Worm (Caenorhabditis elegans) whole organism, L4 larva: ENCODE results near the gene nsun-1.

Source experiments
- D1046.2 ChIP-seq: fragments of 200-800 bp; sonication (Bioruptor generic); IDR thresholded peaks from 2 replicates; pipeline ENCODE4 v1.3.6; 2022; ENCODE audit warnings: missing genetic modification characterization, missing compliant biosample characterization
- F44E2.7 ChIP-seq: fragments of 200-800 bp; sonication (Bioruptor generic); IDR thresholded peaks from 2 replicates; pipeline ENCODE4 v2.1.2; 2022; ENCODE audit warnings: missing genetic modification characterization, missing compliant biosample characterization
- T20F7.1 ChIP-seq: fragments of 200-800 bp; sonication (Bioruptor generic); optimal IDR thresholded peaks from 2 replicates; lab custom pipeline; 2018; ENCODE audit warnings: mild to moderate bottlenecking, missing genetic modification characterization, missing compliant biosample characterization
- Y48G9A.11 ChIP-seq: fragments of 200-800 bp; sonication (Bioruptor generic); IDR thresholded peaks from 2 replicates; pipeline ENCODE4 v1.3.6; 2022; ENCODE audit warnings: missing genetic modification reagents, missing genetic modification characterization, missing compliant biosample characterization
- ceh-20 ChIP-seq: fragments of 200-800 bp; sonication (Bioruptor generic); IDR thresholded peaks from 2 replicates; pipeline ENCODE4 v1.3.6; 2022; ENCODE audit warnings: missing genetic modification reagents, missing genetic modification characterization, missing compliant biosample characterization
- ceh-32 ChIP-seq: sonication (generic microtip); optimal IDR thresholded peaks from 2 replicates; lab custom pipeline; 2016; ENCODE audit warnings: mild to moderate bottlenecking, missing genetic modification characterization, missing compliant biosample characterization; ENCODE audit not compliant: poor library complexity
- ctbp-1 ChIP-seq: fragments of 200-800 bp; sonication (Bioruptor generic); IDR thresholded peaks from 2 replicates; pipeline ENCODE4 v1.3.6; 2022; ENCODE audit warnings: missing genetic modification reagents, missing genetic modification characterization, missing compliant biosample characterization
- daf-16 ChIP-seq, 3 experiments: sonication (generic microtip); optimal IDR thresholded peaks; 2 replicates each; lab custom pipeline; 2016 to 2017; ENCODE audit warnings: missing genetic modification characterization in 3 of 3, missing genetic modification reagents in 3 of 3, mild to moderate bottlenecking in 2 of 3, missing compliant biosample characterization in 2 of 3, missing biosample characterization in 1 of 3, moderate library complexity in 1 of 3
- dve-1 ChIP-seq: sonication (generic microtip); optimal IDR thresholded peaks from 2 replicates; lab custom pipeline; 2017; ENCODE audit warnings: antibody characterized with exemption, mild to moderate bottlenecking, missing genetic modification characterization, missing compliant biosample characterization; ENCODE audit not compliant: insufficient read depth
- egl-27 ChIP-seq: sonication (generic microtip); optimal IDR thresholded peaks from 3 replicates; lab custom pipeline; 2017; ENCODE audit warnings: missing biosample characterization, missing genetic modification reagents, missing genetic modification characterization
- fkh-10 ChIP-seq: fragments of 150-350 bp; optimal IDR thresholded peaks from 2 replicates; lab custom pipeline; 2014; ENCODE audit warnings: missing biosample characterization, missing genetic modification reagents, missing genetic modification characterization
- hlh-11 ChIP-seq: fragments of 200-800 bp; sonication (Bioruptor generic); optimal IDR thresholded peaks from 2 replicates; lab custom pipeline; 2018; ENCODE audit warnings: mild to moderate bottlenecking, missing genetic modification characterization, missing compliant biosample characterization
- hlh-30 ChIP-seq: sonication (generic microtip); optimal IDR thresholded peaks from 2 replicates; lab custom pipeline; 2017; ENCODE audit warnings: antibody characterized with exemption, mild to moderate bottlenecking, missing genetic modification characterization, missing compliant biosample characterization; ENCODE audit not compliant: insufficient read depth
- lim-7 ChIP-seq: fragments of 200-800 bp; sonication (Bioruptor generic); IDR thresholded peaks from 2 replicates; pipeline ENCODE4 v1.3.6; 2022; ENCODE audit warnings: missing genetic modification characterization, missing compliant biosample characterization
- lin-15B ChIP-seq: fragments of 150-350 bp; sonication (generic microtip); optimal IDR thresholded peaks from 3 replicates; lab custom pipeline; 2014; ENCODE audit warnings: missing biosample characterization, missing genetic modification characterization
- lin-38 ChIP-seq: fragments of 200-800 bp; sonication (Bioruptor generic); IDR thresholded peaks from 2 replicates; pipeline ENCODE4 v1.3.6; 2022; ENCODE audit warnings: missing genetic modification reagents, missing genetic modification characterization, missing compliant biosample characterization
- madf-5 ChIP-seq, 2 experiments: fragments of 200-800 bp; sonication (Bioruptor generic); IDR thresholded peaks; 2 replicates each; pipeline ENCODE4 v1.3.6; 2022; ENCODE audit warnings: missing compliant biosample characterization in 2 of 2, missing genetic modification characterization in 2 of 2
- madf-9 ChIP-seq: fragments of 200-800 bp; sonication (Bioruptor generic); conservative IDR thresholded peaks from 2 replicates; pipeline ENCODE4 v1.3.6; 2022; ENCODE audit warnings: missing genetic modification reagents, missing genetic modification characterization, missing compliant biosample characterization
- mdl-1 ChIP-seq, 2 experiments: fragments of 150-350 bp in 1 of 2; sonication (generic microtip) in 1 of 2; optimal IDR thresholded peaks; 2 replicates each; lab custom pipeline; 2014 to 2017; ENCODE audit warnings: missing biosample characterization in 2 of 2, missing genetic modification characterization in 2 of 2
- mdt-29 ChIP-seq: fragments of 200-800 bp; sonication (Bioruptor generic); IDR thresholded peaks from 2 replicates; pipeline ENCODE4 v1.3.6; 2022; ENCODE audit warnings: missing genetic modification reagents, missing genetic modification characterization, missing compliant biosample characterization
- mep-1 ChIP-seq: fragments of 150-350 bp; sonication (generic microtip); optimal IDR thresholded peaks from 3 replicates; lab custom pipeline; 2014; ENCODE audit warnings: missing biosample characterization, missing genetic modification characterization
- mxl-3 ChIP-seq: fragments of 200-800 bp; sonication (Bioruptor generic); optimal IDR thresholded peaks from 2 replicates; lab custom pipeline; 2018; ENCODE audit warnings: mild to moderate bottlenecking, missing genetic modification characterization, missing compliant biosample characterization
- nhr-10 ChIP-seq: fragments of 150-350 bp; optimal IDR thresholded peaks from 2 replicates; lab custom pipeline; 2014; ENCODE audit warnings: missing biosample characterization, missing genetic modification characterization
- nhr-25 ChIP-seq: sonication (generic microtip); optimal IDR thresholded peaks from 2 replicates; lab custom pipeline; 2017; ENCODE audit warnings: missing genetic modification characterization, mild to moderate bottlenecking, missing compliant biosample characterization, antibody characterized with exemption, moderate library complexity, borderline replicate concordance; ENCODE audit not compliant: insufficient read depth
- nhr-28 ChIP-seq: fragments of 150-350 bp; optimal IDR thresholded peaks from 2 replicates; lab custom pipeline; 2014; ENCODE audit warnings: missing biosample characterization, missing genetic modification characterization
- nhr-41 ChIP-seq: fragments of 200-800 bp; sonication (Bioruptor generic); IDR thresholded peaks from 2 replicates; pipeline ENCODE4 v1.3.6; 2022; ENCODE audit warnings: missing genetic modification reagents, missing genetic modification characterization, missing compliant biosample characterization
- nhr-42 ChIP-seq: fragments of 200-800 bp; sonication (Bioruptor generic); IDR thresholded peaks from 2 replicates; pipeline ENCODE4 v1.3.6; 2022; ENCODE audit warnings: missing genetic modification characterization, missing compliant biosample characterization
- pha-4 ChIP-seq, 2 experiments: fragments of 150-350 bp in 1 of 2; fragments of 200-800 bp in 1 of 2; sonication (Bioruptor generic) in 1 of 2; IDR thresholded peaks in 1 of 2; optimal IDR thresholded peaks in 1 of 2; 2 replicates each; pipeline versions ENCODE4 v1.3.6 to Lab custom; 2014 to 2022; ENCODE audit warnings: missing genetic modification characterization in 2 of 2, missing genetic modification reagents in 2 of 2, missing biosample characterization in 1 of 2, missing compliant biosample characterization in 1 of 2
- pqm-1 ChIP-seq: sonication (generic microtip); optimal IDR thresholded peaks from 2 replicates; lab custom pipeline; 2017; ENCODE audit warnings: missing biosample characterization, missing genetic modification characterization
- rbr-2 ChIP-seq: sonication (generic microtip); optimal IDR thresholded peaks from 2 replicates; lab custom pipeline; 2016; ENCODE audit warnings: missing genotype, missing genetic modification characterization, missing compliant biosample characterization
- saeg-2 ChIP-seq: fragments of 200-800 bp; sonication (Bioruptor generic); IDR thresholded peaks from 2 replicates; pipeline ENCODE4 v1.3.6; 2022; ENCODE audit warnings: missing genetic modification reagents, missing genetic modification characterization, missing compliant biosample characterization
- skn-1 ChIP-seq: fragments of 150-350 bp; optimal IDR thresholded peaks from 2 replicates; lab custom pipeline; 2014; ENCODE audit warnings: missing biosample characterization, missing genetic modification characterization
- spr-1 ChIP-seq: sonication (generic microtip); optimal IDR thresholded peaks from 2 replicates; lab custom pipeline; 2016; ENCODE audit warnings: mild to moderate bottlenecking, missing genetic modification characterization, missing compliant biosample characterization
- tra-1 ChIP-seq: fragments of 200-800 bp; sonication (Bioruptor generic); IDR thresholded peaks from 2 replicates; pipeline ENCODE4 v1.3.6; 2022; ENCODE audit warnings: missing genetic modification reagents, missing genetic modification characterization, missing compliant biosample characterization
- unc-62 ChIP-seq, 3 experiments: fragments of 150-350 bp in 1 of 3; sonication (generic microtip); optimal IDR thresholded peaks in 2 of 3; peaks in 1 of 3; 1 replicate in 1 of 3; 2 replicates in 2 of 3; lab custom pipeline; 2014 to 2017; ENCODE audit warnings: missing biosample characterization in 3 of 3, missing genetic modification characterization in 3 of 3, missing genetic modification reagents in 3 of 3, missing genotype in 1 of 3
- zip-2 ChIP-seq: fragments of 150-350 bp; optimal IDR thresholded peaks from 2 replicates; lab custom pipeline; 2014; ENCODE audit warnings: missing biosample characterization, missing genetic modification characterization
- ztf-11 ChIP-seq: fragments of 150-350 bp; optimal IDR thresholded peaks from 2 replicates; lab custom pipeline; 2014; ENCODE audit warnings: missing biosample characterization, missing genetic modification characterization

The nsun-1 gene

ce11 chrII:475890-476420 lies at the start of gene nsun-1 (continued):
- peak; percentile 35 for TF ChIP-seq nhr-28 (tag; lab: Kevin White, UChicago)
- peak; percentile 33 for TF ChIP-seq rbr-2 (tag; lab: Kevin White, UChicago)
- peak; percentile 5 for TF ChIP-seq hlh-30 (tag; lab: Kevin White, UChicago)
- TF ChIP-seq lin-38 (GFP tag; lab: Robert Waterston, UW), result peak; percentile 94
- TF ChIP-seq, all 104 proteins: peak for 18

ce11 chrII:522302-522701 lies 46.6 kb upstream of the nsun-1 start, which contains the start of gene slc-36.2:
slc-36.2 (plus strand) TSS chrII:522602.
- no peak for TF ChIP-seq saeg-2 (GFP tag; lab: Robert Waterston, UW)
- TF ChIP-seq ceh-32, result no peak

DNA sequence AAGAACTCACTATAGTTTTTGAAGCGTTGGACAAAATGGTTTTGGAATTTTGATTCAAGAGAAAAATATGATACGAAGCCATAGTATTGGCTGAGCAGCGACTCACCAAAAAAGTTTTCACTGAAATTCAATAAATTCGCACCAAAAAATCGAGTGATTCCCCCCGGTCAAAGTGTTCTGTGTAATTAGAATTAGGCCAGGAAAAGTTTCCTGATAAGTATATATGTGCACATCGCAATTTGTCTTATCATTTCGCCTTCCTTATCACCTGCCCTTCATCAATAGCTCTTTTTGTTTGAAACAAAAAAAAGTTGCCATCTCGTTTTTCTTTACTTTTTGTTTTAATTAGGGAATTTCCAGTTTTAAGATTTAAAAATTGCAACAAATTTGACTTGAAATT lies 46.0 kb upstream of the nsun-1 start:
- TF ChIP-seq pqm-1 (tag; lab: Kevin White, UChicago) (peak; percentile 76), T20F7.1 (GFP tag; lab: Kevin White, UChicago) (no peak), madf-5 (GFP tag; IDR thresholded peaks at IDR 0.05; lab: Robert Waterston, UW) (no peak), Y48G9A.11 (GFP tag; lab: Robert Waterston, UW) (no peak), dve-1 (tag; lab: Kevin White, UChicago) (peak; percentile 13)

DNA sequence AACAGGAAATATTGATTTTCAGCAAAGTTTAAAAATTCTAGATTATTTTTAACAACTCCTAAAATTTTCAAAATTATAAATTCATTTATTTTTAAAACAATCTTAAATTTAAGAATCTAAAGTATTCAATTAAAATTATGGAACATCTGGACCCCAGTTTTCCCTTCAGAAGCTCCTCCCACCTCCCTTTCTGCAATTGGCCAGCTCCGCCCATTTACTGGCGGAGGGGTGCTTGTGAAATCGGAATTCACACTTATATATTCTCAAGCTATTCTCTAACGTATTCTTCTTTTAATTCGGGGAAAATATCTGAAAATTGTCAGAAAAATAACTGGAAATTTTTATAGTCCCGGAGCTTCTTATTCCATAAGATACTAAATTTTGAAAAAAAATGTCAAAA lies 40.0 kb upstream of the nsun-1 start, which contains the start of gene mab-9:
Gene mab-9 (plus strand): TSS at position 260 of the 400 bp plus-strand sequence.
- TF ChIP-seq Y48G9A.11 (GFP tag; lab: Robert Waterston, UW), result no peak
- no peak for TF ChIP-seq daf-16 (GFP tag; optimal IDR thresholded peaks at IDR 0.05; lab: Kevin White, UChicago)
- no peak for TF ChIP-seq daf-16 (tag; optimal IDR thresholded peaks at IDR 0.05; lab: Kevin White, UChicago)
- TF ChIP-seq egl-27 (tag; lab: Kevin White, UChicago), result no peak
- peak in 1 of 2 experiments; percentile 5 for TF ChIP-seq unc-62 (GFP tag; optimal IDR thresholded peaks at IDR 0.05 in 1 of 2; lab: Kevin White, UChicago)
- no peak for TF ChIP-seq unc-62 (tag; optimal IDR thresholded peaks at IDR 0.05; lab: Kevin White, UChicago)

- TF ChIP-seq skn-1 (tag; lab: Kevin White, UChicago) (no peak), hlh-30 (tag; lab: Kevin White, UChicago) (no peak), zip-2 (no peak), nhr-25 (tag; lab: Kevin White, UChicago) (no peak), mep-1 (tag; lab: Kevin White, UChicago) (no peak), lim-7 (no peak), unc-62 (GFP tag; optimal IDR thresholded peaks at IDR 0.05 in 1 of 2; lab: Kevin White, UChicago) (peak in 1 of 2 experiments; percentile 40), unc-62 (tag; optimal IDR thresholded peaks at IDR 0.05; lab: Kevin White, UChicago) (no peak), daf-16 (GFP tag; optimal IDR thresholded peaks at IDR 0.05; lab: Kevin White, UChicago) (no peak), daf-16 (tag; optimal IDR thresholded peaks at IDR 0.05; lab: Kevin White, UChicago) (no peak), madf-9 (no peak), nhr-10 (tag; lab: Kevin White, UChicago) (no peak), fkh-10 (GFP tag; lab: Kevin White, UChicago) (no peak), madf-5 (GFP tag; IDR thresholded peaks at IDR 0.05; lab: Robert Waterston, UW) (no peak), pha-4 (GFP tag; IDR thresholded peaks at IDR 0.05; lab: Robert Waterston, UW) (no peak), pha-4 (tag; optimal IDR thresholded peaks at IDR 0.05; lab: Kevin White, UChicago) (no peak), hlh-11 (tag; lab: Kevin White, UChicago) (no peak), ceh-20 (GFP tag; lab: Robert Waterston, UW) (peak; percentile 25; the same call in 1 of the 2 replicates)
Observed at ce11 chrII:512630-513029, 36.9 kb upstream of the nsun-1 start.

- no peak for TF ChIP-seq rbr-2 (tag; lab: Kevin White, UChicago)
- no peak for TF ChIP-seq D1046.2 (GFP tag; lab: Robert Waterston, UW)
- TF ChIP-seq nhr-41 (GFP tag; lab: Robert Waterston, UW), result no peak
- no peak for TF ChIP-seq nhr-42 (GFP tag; lab: Robert Waterston, UW)
- TF ChIP-seq F44E2.7 (GFP tag; lab: Robert Waterston, UW), result no peak
- TF ChIP-seq mxl-3 (GFP tag; lab: Kevin White, UChicago), result no peak
- no peak for TF ChIP-seq ctbp-1 (GFP tag; lab: Robert Waterston, UW)
- no peak for TF ChIP-seq ztf-11 (tag; lab: Kevin White, UChicago)
- no peak for TF ChIP-seq mdt-29
- TF ChIP-seq skn-1 (tag; lab: Kevin White, UChicago), result no peak
- TF ChIP-seq spr-1 (tag; lab: Kevin White, UChicago), result no peak
- no peak for TF ChIP-seq Y48G9A.11 (GFP tag; lab: Robert Waterston, UW)
- no peak for TF ChIP-seq lin-15B (tag; lab: Kevin White, UChicago)
- TF ChIP-seq mdl-1 (tag; optimal IDR thresholded peaks at IDR 0.05; lab: Kevin White, UChicago), result no peak
- TF ChIP-seq tra-1 (GFP tag; lab: Robert Waterston, UW), result no peak
- TF ChIP-seq, all 104 proteins: peak for 0
Observed at ce11 chrII:511968-512367, 36.2 kb upstream of the nsun-1 start.
